Fruit fly (Drosophila melanogaster): ENCODE data around the gene CG11134.
A peak's percentile ranks its signal among the peaks of the same experiment; 100 is the strongest.

The CG11134 gene

dm6 chrX:13787282-13787850 is 49.6 kb downstream of the CG11134 start (continued):
- TF ChIP-seq CG10274 (GFP tag; optimal IDR thresholded peaks at IDR 0.05) (no peak), Kr (GFP tag; optimal IDR thresholded peaks at IDR 0.05) (no peak), CG2678 (tag; optimal IDR thresholded peaks at IDR 0.05) (peak; percentile 31), bigmax (GFP tag; optimal IDR thresholded peaks at IDR 0.05) (no peak), CG6791 (GFP tag; IDR thresholded peaks at IDR 0.05; ENCODE audit: partially characterized antibody) (peak; percentile 74), CG10979 (tag; optimal IDR thresholded peaks at IDR 0.05) (peak; percentile 16), Sry-β (GFP tag; optimal IDR thresholded peaks at IDR 0.05) (no peak), Med (GFP tag) (peak; percentile 81), HLH4C (GFP tag; IDR thresholded peaks at IDR 0.05; ENCODE audit: partially characterized antibody) (peak; percentile 62; the same call in 2 of the 3 replicates), chinmo (GFP tag; IDR thresholded peaks at IDR 0.05; ENCODE audit: partially characterized antibody) (0 out of 4 replicates have a peak, but pooled peaks have one; percentile 13), nerfin-2 (GFP tag; IDR thresholded peaks at IDR 0.05; ENCODE audit: partially characterized antibody) (peak; percentile 54; the same call in 1 of the 2 replicates), ttk (GFP tag; IDR thresholded peaks at IDR 0.05) (no peak)

Measured in whole organism, embryonic.